Worm (Caenorhabditis elegans) whole organism, L3 larva: Measurements from ENCODE around the gene tre-2.

Experiments
- ZK546.5 ChIP-seq: sonication (generic microtip); optimal IDR thresholded peaks from 2 replicates; lab custom pipeline; 2017; ENCODE audit warnings: missing biosample characterization, missing genetic modification characterization
- aly-2 ChIP-seq: fragments of 150-350 bp; optimal IDR thresholded peaks from 2 replicates; lab custom pipeline; 2014; ENCODE audit warnings: missing biosample characterization, missing genetic modification characterization
- fkh-10 ChIP-seq: sonication (generic microtip); optimal IDR thresholded peaks from 2 replicates; lab custom pipeline; 2017; ENCODE audit warnings: missing biosample characterization, missing genetic modification reagents, missing genetic modification characterization
- lsy-12 ChIP-seq: sonication (generic microtip); optimal IDR thresholded peaks from 2 replicates; lab custom pipeline; 2016; ENCODE audit warnings: mild to moderate bottlenecking, missing genetic modification characterization, missing compliant biosample characterization
- nhr-28 ChIP-seq: fragments of 150-350 bp; optimal IDR thresholded peaks from 2 replicates; lab custom pipeline; 2014; ENCODE audit warnings: missing biosample characterization, missing genetic modification characterization
- nhr-76 ChIP-seq: fragments of 150-350 bp; sonication (generic microtip); optimal IDR thresholded peaks from 5 replicates; lab custom pipeline; 2014; ENCODE audit warnings: missing biosample characterization, missing genetic modification characterization
- pha-4 ChIP-seq: fragments of 150-350 bp; optimal IDR thresholded peaks from 2 replicates; lab custom pipeline; 2014; ENCODE audit warnings: missing biosample characterization, missing genetic modification reagents, missing genetic modification characterization
- skn-1 ChIP-seq: fragments of 150-350 bp; optimal IDR thresholded peaks from 2 replicates; lab custom pipeline; 2014; ENCODE audit warnings: missing biosample characterization, missing genetic modification characterization

ce11 chrIV:6920063-6920462 lies 36.8 kb upstream of the tre-2 start, which contains the start of gene T22D1.18:
- TF ChIP-seq pha-4 (tag; lab: Kevin White, UChicago) (no peak), nhr-76 (tag; lab: Kevin White, UChicago) (no peak), ZK546.5 (tag; lab: Kevin White, UChicago) (no peak), lsy-12 (tag; lab: Kevin White, UChicago) (no peak), skn-1 (tag; lab: Kevin White, UChicago) (no peak), fkh-10 (GFP tag; lab: Kevin White, UChicago) (no peak), aly-2 (tag; lab: Kevin White, UChicago) (no peak), nhr-28 (tag; lab: Kevin White, UChicago) (no peak)
